Fruit fly (Drosophila melanogaster) whole organism, larva: Measurements from ENCODE around the gene CG7120.

Experiments
- noc ChIP-seq: fragments of 200-800 bp; sonication (Bioruptor generic); optimal IDR thresholded peaks from 3 replicates; lab custom pipeline; 2019; ENCODE audit warnings: missing biosample characterization, mild to moderate bottlenecking, missing genetic modification characterization, moderate library complexity

CG7120 gene

dm6 chr3L:8395630-8396168 lies at the start of gene CG7120:
CG7120 (plus strand) TSS chr3L:8396000.
- TF ChIP-seq noc (tag; lab: Kevin White, UChicago), result no peak

dm6 chr3L:8346100-8346980 lies 49.5 kb upstream of the CG7120 start, which contains the start of the genes CG7182 and GAPcenA:
CG7182 (minus strand) TSS chr3L:8346382.
GAPcenA (plus strand) TSS chr3L:8346561.
- TF ChIP-seq noc (tag; lab: Kevin White, UChicago), result peak; percentile 81

dm6 chr3L:8347346-8347745 lies 48.5 kb upstream of the CG7120 start:
- no peak for TF ChIP-seq noc (tag; lab: Kevin White, UChicago)

- no peak for TF ChIP-seq noc (tag; lab: Kevin White, UChicago)
Measured at dm6 chr3L:8356196-8356595, 39.6 kb upstream of the CG7120 start, which contains the start of gene Culd. Culd (minus strand) TSS chr3L:8356296.

- peak; percentile 27 for TF ChIP-seq noc (tag; lab: Kevin White, UChicago)
Measured at dm6 chr3L:8358138-8358537, 37.7 kb upstream of the CG7120 start.

dm6 chr3L:8358776-8359455 lies 36.9 kb upstream of the CG7120 start:
- peak; percentile 60 for TF ChIP-seq noc (tag; lab: Kevin White, UChicago)

dm6 chr3L:8360063-8360642 lies 35.6 kb upstream of the CG7120 start:
- no peak for TF ChIP-seq noc (tag; lab: Kevin White, UChicago)

dm6 chr3L:8360643-8361110 lies 35.1 kb upstream of the CG7120 start, which contains the start of gene Idh:
Idh (minus strand) TSS chr3L:8360906.
- TF ChIP-seq noc (tag; lab: Kevin White, UChicago), result peak; percentile 61

- TF ChIP-seq noc (tag; lab: Kevin White, UChicago), result no peak
Measured at dm6 chr3L:8363266-8363665, 32.5 kb upstream of the CG7120 start.

dm6 chr3L:8368694-8369344 lies 27.0 kb upstream of the CG7120 start:
- TF ChIP-seq noc (tag; lab: Kevin White, UChicago), result no peak

- no peak for TF ChIP-seq noc (tag; lab: Kevin White, UChicago)
Measured at dm6 chr3L:8369456-8369855, 26.3 kb upstream of the CG7120 start.

dm6 chr3L:8370922-8371321 lies 24.9 kb upstream of the CG7120 start:
- TF ChIP-seq noc (tag; lab: Kevin White, UChicago), result no peak

- TF ChIP-seq noc (tag; lab: Kevin White, UChicago), result no peak
Measured at dm6 chr3L:8371538-8371937, 24.3 kb upstream of the CG7120 start.

- TF ChIP-seq noc (tag; lab: Kevin White, UChicago), result no peak
Measured at dm6 chr3L:8372035-8372434, 23.8 kb upstream of the CG7120 start, which contains the start of gene ImpE1. ImpE1 (plus strand) TSS chr3L:8372405.

dm6 chr3L:8374107-8374506 lies 21.7 kb upstream of the CG7120 start:
- no peak for TF ChIP-seq noc (tag; lab: Kevin White, UChicago)
